Worm (Caenorhabditis elegans): ENCODE results near the gene pqm-1.

The pqm-1 gene

ce11 chrII:11107828-11108227, 44.6 kb downstream of the pqm-1 start, which contains the start of gene apc-17:
Gene apc-17 (plus strand): TSS chrII:11108128.
- TF ChIP-seq lin-11 (tag; optimal IDR thresholded peaks at IDR 0.05) (no peak), lin-39 (tag; optimal IDR thresholded peaks at IDR 0.05) (no peak), nhr-21 (tag; optimal IDR thresholded peaks at IDR 0.05) (no peak), F13H6.1 (tag; optimal IDR thresholded peaks at IDR 0.05) (no peak), nhr-12 (tag; optimal IDR thresholded peaks at IDR 0.05) (no peak), ZK546.5 (tag; optimal IDR thresholded peaks at IDR 0.05) (no peak), ceh-16 (tag; optimal IDR thresholded peaks at IDR 0.05) (no peak), unc-39 (tag; optimal IDR thresholded peaks at IDR 0.05) (no peak)

- TF ChIP-seq nhr-11 (tag; optimal IDR thresholded peaks at IDR 0.05) (no peak), lsy-2 (tag; optimal IDR thresholded peaks at IDR 0.05) (peak in 1 of 2 experiments; percentile 73)
Observed at ce11 chrII:11105981-11106711, 46.2 kb downstream of the pqm-1 start, which contains the start of gene nasp-1. Gene nasp-1 (plus strand): TSS chrII:11106612.

- TF ChIP-seq peb-1 (tag; optimal IDR thresholded peaks at IDR 0.05) = no peak
- no peak for TF ChIP-seq ama-1 (optimal IDR thresholded peaks at IDR 0.05)
- no peak for TF ChIP-seq C34F6.9 (tag; optimal IDR thresholded peaks at IDR 0.05)
- no peak for TF ChIP-seq unc-62 (GFP tag; optimal IDR thresholded peaks at IDR 0.05)
- no peak for TF ChIP-seq ceh-16 (tag; optimal IDR thresholded peaks at IDR 0.05)
- no peak for TF ChIP-seq gmeb-1 (tag; optimal IDR thresholded peaks at IDR 0.05)
- TF ChIP-seq nhr-25 (tag; optimal IDR thresholded peaks at IDR 0.05) = no peak
- no peak for TF ChIP-seq ztf-1 (GFP tag; conservative IDR thresholded peaks at IDR 0.05)
- TF ChIP-seq nhr-237 (tag; optimal IDR thresholded peaks at IDR 0.05) = no peak
- TF ChIP-seq mdl-1 (tag; optimal IDR thresholded peaks at IDR 0.05) = no peak
- no peak for TF ChIP-seq ZK546.5 (tag; optimal IDR thresholded peaks at IDR 0.05)
- no peak for TF ChIP-seq lin-39 (tag; optimal IDR thresholded peaks at IDR 0.05)
- no peak for TF ChIP-seq mbf-1 (tag; optimal IDR thresholded peaks at IDR 0.05)
- no peak for TF ChIP-seq fos-1 (tag; optimal IDR thresholded peaks at IDR 0.05)
- TF ChIP-seq nhr-10 (tag; optimal IDR thresholded peaks at IDR 0.05) = no peak
- no peak for TF ChIP-seq unc-55 (GFP tag; optimal IDR thresholded peaks at IDR 0.05)
- no peak for TF ChIP-seq zag-1 (tag; optimal IDR thresholded peaks at IDR 0.05)
Observed at ce11 chrII:11104162-11104561, 48.2 kb downstream of the pqm-1 start, which contains the start of gene C09H10.9. Gene C09H10.9 (plus strand): TSS chrII:11104462.

- TF ChIP-seq ama-1 (optimal IDR thresholded peaks at IDR 0.05) (no peak), lin-11 (tag; optimal IDR thresholded peaks at IDR 0.05) (no peak), nhr-10 (tag; optimal IDR thresholded peaks at IDR 0.05) (no peak), lin-13 (GFP tag; optimal IDR thresholded peaks at IDR 0.05) (no peak), F13H6.1 (tag; optimal IDR thresholded peaks at IDR 0.05) (no peak), nhr-23 (tag; optimal IDR thresholded peaks at IDR 0.05) (no peak), snpc-4 (tag; optimal IDR thresholded peaks at IDR 0.05) (no peak), lsy-2 (tag; optimal IDR thresholded peaks at IDR 0.05) (no peak), ztf-1 (GFP tag; conservative IDR thresholded peaks at IDR 0.05) (no peak), sma-3 (GFP tag; optimal IDR thresholded peaks at IDR 0.05) (no peak), unc-39 (tag; optimal IDR thresholded peaks at IDR 0.05) (no peak), mbf-1 (tag; optimal IDR thresholded peaks at IDR 0.05) (no peak), unc-55 (GFP tag; optimal IDR thresholded peaks at IDR 0.05) (no peak)
Observed at ce11 chrII:11103657-11104056, 48.7 kb downstream of the pqm-1 start, which contains the start of gene C09H10.5. Gene C09H10.5 (minus strand): TSS chrII:11103757.

ce11 chrII:11103052-11103451, 49.3 kb downstream of the pqm-1 start:
- TF ChIP-seq nhr-23 (tag; optimal IDR thresholded peaks at IDR 0.05) (no peak), unc-39 (tag; optimal IDR thresholded peaks at IDR 0.05) (no peak), snpc-4 (tag; optimal IDR thresholded peaks at IDR 0.05) (peak; percentile 8), elt-1 (tag; optimal IDR thresholded peaks at IDR 0.05) (no peak), peb-1 (tag; optimal IDR thresholded peaks at IDR 0.05) (no peak), dmd-4 (tag; optimal IDR thresholded peaks at IDR 0.05) (no peak), nhr-21 (tag; optimal IDR thresholded peaks at IDR 0.05) (no peak), mdl-1 (tag; optimal IDR thresholded peaks at IDR 0.05) (peak in 1 of 2 experiments; percentile 4), nhr-10 (tag; optimal IDR thresholded peaks at IDR 0.05) (no peak), fos-1 (tag; optimal IDR thresholded peaks at IDR 0.05) (peak; percentile 37), alr-1 (tag; optimal IDR thresholded peaks at IDR 0.05) (no peak), aly-2 (tag; optimal IDR thresholded peaks at IDR 0.05) (no peak), sma-9 (GFP tag; optimal IDR thresholded peaks at IDR 0.05) (peak; percentile 50), sma-9 (tag; optimal IDR thresholded peaks at IDR 0.05) (no peak), sem-4 (tag; optimal IDR thresholded peaks at IDR 0.05) (no peak), elt-3 (tag; optimal IDR thresholded peaks at IDR 0.05) (no peak), F13H6.1 (tag; optimal IDR thresholded peaks at IDR 0.05) (peak; percentile 45), unc-55 (GFP tag; optimal IDR thresholded peaks at IDR 0.05) (peak; percentile 80), Y55F3AM.14 (GFP tag; optimal IDR thresholded peaks at IDR 0.05) (no peak), crh-2 (tag; optimal IDR thresholded peaks at IDR 0.05) (peak; percentile 75), ceh-82 (tag; optimal IDR thresholded peaks at IDR 0.05) (no peak), nhr-11 (tag; optimal IDR thresholded peaks at IDR 0.05) (no peak), lsy-2 (tag; optimal IDR thresholded peaks at IDR 0.05) (peak; percentile 52 to 82), ztf-11 (tag; optimal IDR thresholded peaks at IDR 0.05) (no peak), ama-1 (optimal IDR thresholded peaks at IDR 0.05) (no peak), lin-13 (GFP tag; optimal IDR thresholded peaks at IDR 0.05) (peak; percentile 51), lin-39 (tag; optimal IDR thresholded peaks at IDR 0.05) (no peak), mab-5 (tag; optimal IDR thresholded peaks at IDR 0.05) (no peak), sma-3 (GFP tag; optimal IDR thresholded peaks at IDR 0.05) (peak; percentile 29), nhr-6 (tag; optimal IDR thresholded peaks at IDR 0.05) (no peak)
